Fruit fly (Drosophila melanogaster): ENCODE measurements around the gene Ugt304A1.

Ugt304A1 gene

dm6 chr3R:11211291-11212061 is 36.3 kb upstream of the Ugt304A1 start (continued):
- TF ChIP-seq HmgZ (tag; optimal IDR thresholded peaks at IDR 0.05): peak; percentile 63
- TF ChIP-seq hb (GFP tag; IDR thresholded peaks at IDR 0.05; ENCODE audit: partially characterized antibody): no peak
- peak; percentile 91 for TF ChIP-seq Rfx (GFP tag; IDR thresholded peaks at IDR 0.05)
- TF ChIP-seq Lhr (GFP tag; optimal IDR thresholded peaks at IDR 0.05): no peak
- TF ChIP-seq p53 (GFP tag; optimal IDR thresholded peaks at IDR 0.05): no peak
- TF ChIP-seq Neu2 (GFP tag; optimal IDR thresholded peaks at IDR 0.05; ENCODE audit: borderline replicate concordance): no peak
- peak; percentile 30; the same call in 1 of the 2 replicates for TF ChIP-seq wor (GFP tag; IDR thresholded peaks at IDR 0.05)
- peak; percentile 52 for TF ChIP-seq esg (GFP tag; conservative IDR thresholded peaks at IDR 0.05)
- TF ChIP-seq knrl (GFP tag; IDR thresholded peaks at IDR 0.05; ENCODE audit: partially characterized antibody): 0 out of 3 replicates have a peak, but pooled peaks have one; percentile 13
- peak; percentile 73 for TF ChIP-seq CG11504 (tag; optimal IDR thresholded peaks at IDR 0.05)
- peak; percentile 65; the same call in 2 of the 3 replicates for TF ChIP-seq H15 (GFP tag; IDR thresholded peaks at IDR 0.05)
- TF ChIP-seq Atf6 (GFP tag; IDR thresholded peaks at IDR 0.05): peak; percentile 73
- TF ChIP-seq Bgb (GFP tag; IDR thresholded peaks at IDR 0.05; ENCODE audit: partially characterized antibody): no peak
- TF ChIP-seq br (optimal IDR thresholded peaks at IDR 0.05): no peak
- TF ChIP-seq Kr (GFP tag; optimal IDR thresholded peaks at IDR 0.05): no peak
- TF ChIP-seq fd102C (GFP tag; optimal IDR thresholded peaks at IDR 0.05): peak; percentile 11
- peak; percentile 61 for TF ChIP-seq CG32772 (GFP tag; IDR thresholded peaks at IDR 0.05)
- peak; percentile 5 for TF ChIP-seq BEAF-32 (GFP tag; optimal IDR thresholded peaks at IDR 0.05)
- peak; percentile 53 for TF ChIP-seq CG10267 (tag; optimal IDR thresholded peaks at IDR 0.05)
- peak; percentile 56 for TF ChIP-seq CHES-1-like (GFP tag; optimal IDR thresholded peaks at IDR 0.05)
- TF ChIP-seq CG12236 (GFP tag; optimal IDR thresholded peaks at IDR 0.05): peak; percentile 34
- TF ChIP-seq CG6813 (GFP tag; optimal IDR thresholded peaks at IDR 0.05): no peak
- TF ChIP-seq CG30020 (tag; optimal IDR thresholded peaks at IDR 0.05): peak; percentile 10
- TF ChIP-seq HmgD (GFP tag; optimal IDR thresholded peaks at IDR 0.05): no peak
- peak; percentile 48 for TF ChIP-seq CG9876 (GFP tag; optimal IDR thresholded peaks at IDR 0.05)
- peak; percentile 73 for TF ChIP-seq vfl (GFP tag; optimal IDR thresholded peaks at IDR 0.05)
- TF ChIP-seq Meics (GFP tag; optimal IDR thresholded peaks at IDR 0.05): peak; percentile 76
- peak; percentile 20 for TF ChIP-seq emc (GFP tag; optimal IDR thresholded peaks at IDR 0.05)
- TF ChIP-seq Eip74EF (GFP tag; optimal IDR thresholded peaks at IDR 0.05): peak in 1 of 2 experiments; percentile 8
- TF ChIP-seq exex (tag; optimal IDR thresholded peaks at IDR 0.05): peak; percentile 49
- peak; percentile 75 for TF ChIP-seq CG7839 (tag; optimal IDR thresholded peaks at IDR 0.05)
- TF ChIP-seq Poxn (GFP tag; IDR thresholded peaks at IDR 0.05): no peak
- TF ChIP-seq repo (GFP tag; optimal IDR thresholded peaks at IDR 0.05): peak; percentile 51
- peak; percentile 27 for TF ChIP-seq CG33557 (GFP tag; optimal IDR thresholded peaks at IDR 0.05)
- peak; percentile 87 for TF ChIP-seq mam (GFP tag; optimal IDR thresholded peaks at IDR 0.05)
- peak; percentile 70 for TF ChIP-seq CG14667 (GFP tag; IDR thresholded peaks at IDR 0.05)
- TF ChIP-seq kni (GFP tag; optimal IDR thresholded peaks at IDR 0.05): peak; percentile 95
- TF ChIP-seq CG11247 (GFP tag; IDR thresholded peaks at IDR 0.05): peak; percentile 60
- peak; percentile 41 for TF ChIP-seq CG3407 (GFP tag; optimal IDR thresholded peaks at IDR 0.05)
- TF ChIP-seq vnd (GFP tag; IDR thresholded peaks at IDR 0.05; ENCODE audit: partially characterized antibody): no peak
- peak; percentile 95 for TF ChIP-seq Med (GFP tag)
- peak; percentile 67 for TF ChIP-seq CG4854 (GFP tag; optimal IDR thresholded peaks at IDR 0.05)
- TF ChIP-seq gcm (GFP tag; optimal IDR thresholded peaks at IDR 0.05): peak; percentile 27
- TF ChIP-seq MTF-1 (GFP tag; optimal IDR thresholded peaks at IDR 0.05; ENCODE audit: borderline replicate concordance): no peak
- 0 out of 2 replicates have a peak, but pooled peaks have one; percentile 36 for TF ChIP-seq CG1024 (GFP tag; IDR thresholded peaks at IDR 0.05)
- TF ChIP-seq CG10565 (GFP tag; optimal IDR thresholded peaks at IDR 0.05): no peak
- TF ChIP-seq pzg (GFP tag; optimal IDR thresholded peaks at IDR 0.05): peak; percentile 20
- peak; percentile 25 for TF ChIP-seq BtbVII (GFP tag; optimal IDR thresholded peaks at IDR 0.05)
